Worm (Caenorhabditis elegans): Measurements from ENCODE around the gene sur-5.

Gene sur-5

DNA sequence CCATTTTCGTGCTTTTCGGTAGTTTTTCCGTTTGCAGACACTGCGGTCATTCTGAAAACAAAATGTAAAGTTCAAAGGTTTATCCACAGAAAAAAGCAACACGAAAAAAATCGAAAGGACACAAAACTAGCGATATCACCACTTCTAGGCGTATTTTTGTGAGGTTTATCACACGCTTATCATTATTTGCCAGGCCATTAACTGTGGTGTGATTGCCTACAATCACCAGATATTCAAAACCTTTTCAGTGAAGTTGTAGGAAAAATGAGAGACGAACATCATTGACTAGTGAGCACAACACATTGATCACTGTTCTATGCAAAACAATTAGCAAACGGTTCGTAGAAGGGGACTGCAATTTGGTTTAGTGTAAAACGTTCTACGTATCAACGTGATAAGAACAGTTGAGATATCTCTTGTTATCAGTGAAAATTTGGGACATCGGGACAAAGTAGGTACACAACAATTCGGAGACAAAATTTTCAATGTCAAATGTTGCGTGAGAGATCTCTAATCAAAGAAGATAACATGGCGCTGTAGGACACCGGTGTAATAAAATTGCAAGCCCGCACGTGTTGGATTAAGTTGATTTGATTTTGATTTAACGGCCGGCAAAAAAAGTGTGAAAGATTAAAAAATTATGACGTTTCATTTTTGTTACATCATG is at the start of gene sur-5:
Gene sur-5, minus strand, starts transcription at position 51 of the 667 bp plus-strand sequence.
- peak; percentile 87 for TF ChIP-seq elt-2 (tag; optimal IDR thresholded peaks at IDR 0.05)
- TF ChIP-seq ceh-2 (tag; optimal IDR thresholded peaks at IDR 0.05), result no peak

DNA sequence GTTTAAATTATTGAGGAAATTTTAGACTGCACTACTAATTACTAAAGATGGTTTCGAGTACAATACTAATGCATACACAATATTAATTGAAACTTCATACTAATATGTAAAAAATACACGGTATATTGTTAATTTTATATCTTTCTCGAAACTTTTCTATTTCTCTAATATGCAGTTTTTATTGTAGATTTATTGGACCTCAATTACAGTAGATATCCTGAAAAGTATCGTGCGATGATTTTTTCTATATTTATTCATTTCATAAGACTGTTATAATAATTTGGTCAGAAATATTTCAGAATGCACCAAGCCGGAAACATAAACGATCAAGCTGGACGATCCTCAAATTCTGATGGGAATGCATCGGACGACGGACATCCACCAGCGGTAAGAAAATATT is 38.4 kb upstream of the sur-5 start, which contains the start of gene C07D8.5:
Gene C07D8.5, plus strand, starts transcription at position 301 of the 400 bp plus-strand sequence.
- TF ChIP-seq pha-2 (tag; optimal IDR thresholded peaks at IDR 0.05), result no peak
- no peak for TF ChIP-seq hlh-6 (tag; optimal IDR thresholded peaks at IDR 0.05)
- no peak for TF ChIP-seq ceh-22 (tag; optimal IDR thresholded peaks at IDR 0.05)

DNA sequence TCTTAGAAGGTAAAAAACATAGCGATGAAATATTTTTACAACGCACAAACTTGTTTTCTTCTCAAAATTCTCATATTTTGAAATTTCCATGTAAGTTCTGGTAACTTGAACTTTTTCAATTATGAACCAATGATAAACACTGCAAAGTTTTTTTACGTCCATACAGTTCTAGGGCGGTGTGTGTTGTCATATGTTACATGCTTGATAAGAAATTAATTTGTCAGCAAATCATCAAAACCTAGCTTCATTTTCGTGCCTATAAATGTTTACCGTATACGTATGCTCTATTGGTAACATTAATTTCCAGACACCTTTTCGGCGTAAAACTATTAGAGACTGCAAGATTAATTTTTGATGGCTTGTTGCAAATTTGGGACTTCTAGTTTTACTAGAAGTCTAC is 37.8 kb upstream of the sur-5 start:
- TF ChIP-seq ceh-30 (tag; optimal IDR thresholded peaks at IDR 0.05) (no peak), pha-4 (tag; optimal IDR thresholded peaks at IDR 0.05) (no peak), dve-1 (tag; optimal IDR thresholded peaks at IDR 0.05) (no peak), pat-9 (tag; optimal IDR thresholded peaks at IDR 0.05) (no peak), Y22D7AL.16 (tag; optimal IDR thresholded peaks at IDR 0.05) (no peak)

DNA sequence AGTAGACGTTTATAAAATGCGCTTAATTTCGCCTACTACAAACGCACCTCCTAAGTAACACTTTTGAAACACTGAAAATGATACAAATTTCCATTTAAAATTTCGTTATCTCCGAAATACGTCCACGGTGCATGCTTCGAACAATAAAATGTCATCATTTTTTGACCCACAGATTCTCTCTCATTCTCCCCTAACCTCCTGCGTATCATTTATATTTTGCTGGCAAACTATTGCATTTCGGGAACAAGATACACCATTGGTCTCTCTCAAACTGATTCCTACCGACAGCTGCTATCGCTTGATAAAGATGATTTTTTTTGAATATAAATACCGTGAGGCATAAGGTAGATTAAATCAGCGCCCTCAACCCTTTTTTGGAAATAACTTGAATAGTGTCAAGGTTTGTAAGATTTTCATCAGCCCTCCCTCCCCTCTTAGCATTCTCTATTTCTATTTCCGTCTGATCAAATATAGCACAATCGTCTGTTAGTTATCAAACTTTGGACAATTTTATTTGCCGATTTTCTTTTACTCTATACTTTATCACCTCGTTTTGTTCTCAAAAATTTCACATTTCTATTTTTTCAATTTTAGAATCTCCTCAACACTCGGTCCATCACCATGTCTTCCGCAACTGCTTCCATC is 35.7 kb upstream of the sur-5 start, which contains the start of gene C07D8.6:
Gene C07D8.6, plus strand, starts transcription at position 595 of the 645 bp plus-strand sequence.
- TF ChIP-seq C38D4.7 (GFP tag; optimal IDR thresholded peaks at IDR 0.05), result no peak
- no peak for TF ChIP-seq hlh-8 (tag; optimal IDR thresholded peaks at IDR 0.05)
- TF ChIP-seq elt-2 (tag; optimal IDR thresholded peaks at IDR 0.05), result peak; percentile 64
- TF ChIP-seq pat-9 (tag; optimal IDR thresholded peaks at IDR 0.05), result no peak
- no peak for TF ChIP-seq zip-5 (tag; optimal IDR thresholded peaks at IDR 0.05)
- no peak for TF ChIP-seq ceh-30 (tag; optimal IDR thresholded peaks at IDR 0.05)
- TF ChIP-seq ceh-24 (tag; optimal IDR thresholded peaks at IDR 0.05), result no peak
- no peak for TF ChIP-seq ceh-31 (tag; optimal IDR thresholded peaks at IDR 0.05)
- no peak for TF ChIP-seq K02D7.2 (tag; optimal IDR thresholded peaks at IDR 0.05)
- no peak for TF ChIP-seq rnt-1 (tag; optimal IDR thresholded peaks at IDR 0.05)
- no peak for TF ChIP-seq hlh-6 (tag; optimal IDR thresholded peaks at IDR 0.05)
- TF ChIP-seq ceh-19 (GFP tag; optimal IDR thresholded peaks at IDR 0.05), result no peak
- no peak for TF ChIP-seq ceh-34 (tag; optimal IDR thresholded peaks at IDR 0.05)
- no peak for TF ChIP-seq ceh-22 (tag; optimal IDR thresholded peaks at IDR 0.05)
- no peak for TF ChIP-seq pqm-1 (tag; optimal IDR thresholded peaks at IDR 0.05)
- TF ChIP-seq lin-11 (tag; optimal IDR thresholded peaks at IDR 0.05), result no peak
- TF ChIP-seq eyg-1 (tag; optimal IDR thresholded peaks at IDR 0.05), result no peak
- TF ChIP-seq che-1 (tag; optimal IDR thresholded peaks at IDR 0.05), result no peak
- TF ChIP-seq ceh-14 (tag; optimal IDR thresholded peaks at IDR 0.05), result no peak
- TF ChIP-seq T23F11.4 (GFP tag; optimal IDR thresholded peaks at IDR 0.05), result no peak
- TF ChIP-seq dve-1 (tag; optimal IDR thresholded peaks at IDR 0.05), result peak; percentile 4
- TF ChIP-seq unc-55 (GFP tag; optimal IDR thresholded peaks at IDR 0.05), result no peak
- TF ChIP-seq nfya-1 (tag; optimal IDR thresholded peaks at IDR 0.05), result peak; percentile 21
- TF ChIP-seq elt-4 (tag; optimal IDR thresholded peaks at IDR 0.05), result no peak
- TF ChIP-seq fkh-6 (tag; optimal IDR thresholded peaks at IDR 0.05), result no peak
- TF ChIP-seq ama-1 (optimal IDR thresholded peaks at IDR 0.05), result no peak

DNA sequence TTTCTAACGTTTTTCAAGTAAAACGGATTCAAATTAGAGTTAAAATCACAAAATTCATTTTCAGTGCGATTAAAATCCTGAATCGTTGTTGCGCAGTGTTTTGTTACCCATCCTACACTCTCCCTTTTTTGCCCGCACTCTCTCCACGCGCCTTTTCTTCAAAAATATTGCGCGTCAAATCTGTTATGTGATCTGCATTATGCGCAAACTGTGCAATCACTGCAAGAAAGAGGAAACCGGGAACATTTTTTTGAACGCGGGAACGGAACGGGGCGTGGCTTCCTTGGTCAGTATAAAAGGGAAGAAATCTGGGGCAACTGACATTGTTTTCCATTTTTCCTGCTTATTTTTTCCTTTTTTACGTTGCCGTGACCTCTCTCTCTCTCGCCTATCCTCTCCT is 35.0 kb upstream of the sur-5 start:
- TF ChIP-seq pha-4 (tag; optimal IDR thresholded peaks at IDR 0.05) (no peak), sox-2 (GFP tag; IDR thresholded peaks at IDR 0.05) (no peak), ceh-24 (tag; optimal IDR thresholded peaks at IDR 0.05) (no peak), hlh-13 (GFP tag; optimal IDR thresholded peaks at IDR 0.05) (no peak), dmd-4 (tag; optimal IDR thresholded peaks at IDR 0.05; ENCODE audit: borderline replicate concordance) (no peak), pros-1 (tag; optimal IDR thresholded peaks at IDR 0.05) (no peak), zip-5 (tag; optimal IDR thresholded peaks at IDR 0.05) (no peak), ceh-34 (tag; optimal IDR thresholded peaks at IDR 0.05) (no peak), ceh-19 (GFP tag; optimal IDR thresholded peaks at IDR 0.05) (no peak), ceh-31 (tag; optimal IDR thresholded peaks at IDR 0.05) (no peak), hlh-8 (tag; optimal IDR thresholded peaks at IDR 0.05) (no peak), ceh-6 (GFP tag; optimal IDR thresholded peaks at IDR 0.05) (no peak), syd-9 (tag; optimal IDR thresholded peaks at IDR 0.05) (no peak), pag-3 (tag; optimal IDR thresholded peaks at IDR 0.05; ENCODE audit: borderline replicate concordance) (no peak), nhr-11 (tag; optimal IDR thresholded peaks at IDR 0.05) (no peak), unc-3 (GFP tag; conservative IDR thresholded peaks at IDR 0.05) (no peak), unc-3 (tag; optimal IDR thresholded peaks at IDR 0.05) (no peak), hlh-6 (tag; optimal IDR thresholded peaks at IDR 0.05) (no peak), tbx-2 (tag; optimal IDR thresholded peaks at IDR 0.05) (no peak)
